Worm (Caenorhabditis elegans): ENCODE measurements around the gene C01G10.1.

The C01G10.1 gene

ce11 chrV:15085335-15085800 is 14.2 kb upstream of the C01G10.1 start, which contains the start of the genes ahsa-1 and C01G10.7:
TSS of gene ahsa-1 (minus strand) at chrV:15085385.
TSS of gene C01G10.7 (plus strand) at chrV:15085747.
- TF ChIP-seq zfp-2 (tag; optimal IDR thresholded peaks at IDR 0.05) (no peak), nhr-237 (tag; optimal IDR thresholded peaks at IDR 0.05) (no peak), T20F7.1 (GFP tag; optimal IDR thresholded peaks at IDR 0.05) (peak; percentile 87), Y105C5A.15 (GFP tag; IDR thresholded peaks at IDR 0.05) (no peak), madf-9 (GFP tag; conservative IDR thresholded peaks at IDR 0.05) (peak; percentile 75), Y5F2A.4 (GFP tag; optimal IDR thresholded peaks at IDR 0.05) (no peak), gei-8 (GFP tag; optimal IDR thresholded peaks at IDR 0.05) (no peak), dve-1 (tag; optimal IDR thresholded peaks at IDR 0.05; ENCODE audit: insufficient read depth) (no peak), mdt-29 (GFP tag; IDR thresholded peaks at IDR 0.05) (peak; percentile 52; the same call in 1 of the 2 replicates), ZK337.2 (GFP tag; IDR thresholded peaks at IDR 0.05) (peak; percentile 91), ceh-20 (GFP tag; IDR thresholded peaks at IDR 0.05) (peak; percentile 67; the same call in 1 of the 2 replicates), ces-1 (GFP tag; optimal IDR thresholded peaks at IDR 0.05) (peak; percentile 60), nhr-102 (tag; optimal IDR thresholded peaks at IDR 0.05) (no peak), mxl-3 (GFP tag; optimal IDR thresholded peaks at IDR 0.05) (peak; percentile 19), dmd-9 (GFP tag; IDR thresholded peaks at IDR 0.05) (peak; percentile 86), tag-97 (GFP tag; IDR thresholded peaks at IDR 0.05) (0 out of 2 replicates have a peak, but pooled peaks have one; percentile 12), lin-13 (GFP tag; optimal IDR thresholded peaks at IDR 0.05) (peak; percentile 86), set-16 (GFP tag; IDR thresholded peaks at IDR 0.05) (no peak), duxl-1 (tag; optimal IDR thresholded peaks at IDR 0.05; ENCODE audit: poor library complexity) (peak; percentile 72), lin-1 (GFP tag; IDR thresholded peaks at IDR 0.05) (no peak), nhr-48 (tag; optimal IDR thresholded peaks at IDR 0.05) (no peak), cey-2 (tag; optimal IDR thresholded peaks at IDR 0.05; ENCODE audit: borderline replicate concordance, insufficient read depth) (no peak), lin-38 (GFP tag; IDR thresholded peaks at IDR 0.05) (peak; percentile 99), nhr-10 (tag; optimal IDR thresholded peaks at IDR 0.05) (peak; percentile 8), ztf-7 (tag; optimal IDR thresholded peaks at IDR 0.05) (peak; percentile 40), saeg-2 (GFP tag; IDR thresholded peaks at IDR 0.05) (no peak), T26A8.4 (GFP tag; IDR thresholded peaks at IDR 0.05) (peak; percentile 59; the same call in 1 of the 2 replicates), fkh-10 (GFP tag; optimal IDR thresholded peaks at IDR 0.05) (peak; percentile 80), nhr-28 (tag; optimal IDR thresholded peaks at IDR 0.05) (peak; percentile 64), vab-7 (GFP tag; IDR thresholded peaks at IDR 0.05) (peak; percentile 49; the same call in 1 of the 2 replicates), hlh-30 (tag; optimal IDR thresholded peaks at IDR 0.05; ENCODE audit: insufficient read depth) (no peak), aha-1 (tag) (peak; percentile 98), nhr-11 (tag; optimal IDR thresholded peaks at IDR 0.05) (peak; percentile 66), zip-2 (tag; optimal IDR thresholded peaks at IDR 0.05) (no peak), nhr-42 (GFP tag; IDR thresholded peaks at IDR 0.05) (peak; percentile 46; the same call in 1 of the 2 replicates), mep-1 (tag; optimal IDR thresholded peaks at IDR 0.05) (no peak), mes-2 (tag; optimal IDR thresholded peaks at IDR 0.05; ENCODE audit: poor library complexity, severe bottlenecking) (peak; percentile 99), nhr-6 (tag; optimal IDR thresholded peaks at IDR 0.05) (peak; percentile 99), spr-1 (tag; optimal IDR thresholded peaks at IDR 0.05) (peak; percentile 46), ztf-11 (tag; optimal IDR thresholded peaks at IDR 0.05) (no peak), Y48G9A.11 (GFP tag; IDR thresholded peaks at IDR 0.05) (peak; percentile 82), nhr-41 (GFP tag; IDR thresholded peaks at IDR 0.05) (no peak), F37D6.2 (tag; optimal IDR thresholded peaks at IDR 0.05) (peak; percentile 70), php-3 (GFP tag; IDR thresholded peaks at IDR 0.05) (no peak), lin-39 (tag; optimal IDR thresholded peaks at IDR 0.05) (no peak), ceh-82 (tag; optimal IDR thresholded peaks at IDR 0.05) (no peak), nhr-77 (tag; optimal IDR thresholded peaks at IDR 0.05) (peak; percentile 88), daf-8 (GFP tag; IDR thresholded peaks at IDR 0.05) (no peak), dmd-6 (GFP tag; IDR thresholded peaks at IDR 0.05) (peak; percentile 86), mdl-1 (tag; optimal IDR thresholded peaks at IDR 0.05) (peak in 1 of 2 experiments; percentile 13), attf-4 (tag; optimal IDR thresholded peaks at IDR 0.05) (no peak)
